Worm (Caenorhabditis elegans) whole organism, L4/young adult: ENCODE data around the gene F28A10.5.

Source experiments
- dao-5 ChIP-seq: sonication (generic microtip); optimal IDR thresholded peaks from 2 replicates; lab custom pipeline; 2016; ENCODE audit warnings: missing genotype, missing genetic modification characterization, moderate library complexity, missing compliant biosample characterization
- him-1 ChIP-seq: sonication (generic microtip); optimal IDR thresholded peaks from 2 replicates; lab custom pipeline; 2016; ENCODE audit warnings: missing genotype, missing genetic modification reagents, missing genetic modification characterization, missing compliant biosample characterization

DNA sequence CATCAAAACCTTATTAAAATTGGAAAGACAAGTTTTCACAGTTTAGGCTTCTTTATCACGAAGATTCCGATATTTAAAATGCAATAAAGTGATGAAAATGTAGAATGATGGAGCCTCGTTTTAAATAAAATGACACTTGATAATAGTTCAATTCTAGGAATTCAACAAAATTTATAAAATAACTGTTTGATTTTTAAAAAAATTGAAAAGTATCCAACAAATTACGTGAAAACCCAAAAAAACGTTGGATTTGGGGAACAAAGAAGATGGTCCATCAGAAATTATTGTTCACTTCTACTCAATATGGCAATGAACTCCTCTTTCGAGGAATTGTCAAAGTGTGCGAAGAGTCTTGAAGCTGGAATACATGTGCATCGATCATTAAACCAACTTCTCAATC is 6.5 kb downstream of the F28A10.5 start, which contains the start of gene F28A10.4:
- no peak for TF ChIP-seq dao-5
- TF ChIP-seq him-1 (tag; lab: Kevin White, UChicago) = no peak
